Fruit fly (Drosophila melanogaster) whole organism, prepupa: ENCODE results near the gene CG7362.
A peak's percentile ranks its signal among the peaks of the same experiment; 100 is the strongest.

Experiments used
- Blimp-1 ChIP-seq: fragments of 200-800 bp; sonication (Bioruptor generic); optimal IDR thresholded peaks from 3 replicates; lab custom pipeline; 2017; ENCODE audit warnings: missing biosample characterization, missing genetic modification characterization, mild to moderate bottlenecking, moderate library complexity, missing genetic modification reagents
- CG10631 ChIP-seq: fragments of 200-800 bp; sonication (Bioruptor generic); optimal IDR thresholded peaks from 2 replicates; lab custom pipeline; 2016; ENCODE audit warnings: missing biosample characterization, missing genetic modification characterization
- CG10669 ChIP-seq: fragments of 200-800 bp; sonication (Bioruptor generic); optimal IDR thresholded peaks from 3 replicates; lab custom pipeline; 2018; ENCODE audit warnings: missing biosample characterization, mild to moderate bottlenecking, missing genetic modification characterization, moderate library complexity
- CG11294 ChIP-seq: fragments of 200-800 bp; sonication (Bioruptor generic); IDR thresholded peaks from 2 replicates; pipeline ENCODE4 v1.3.6; 2022; ENCODE audit warnings: missing biosample characterization, missing genetic modification characterization
- CG11762 ChIP-seq: fragments of 200-800 bp; sonication (Bioruptor generic); optimal IDR thresholded peaks from 3 replicates; lab custom pipeline; 2016; ENCODE audit warnings: missing biosample characterization, missing genetic modification characterization; ENCODE audit not compliant: insufficient read depth
- CG11902 ChIP-seq: fragments of 200-800 bp; sonication (Bioruptor generic); optimal IDR thresholded peaks from 3 replicates; lab custom pipeline; 2016; ENCODE audit warnings: missing biosample characterization, missing genetic modification characterization
- CG15336 ChIP-seq: fragments of 200-800 bp; sonication (Bioruptor generic); IDR thresholded peaks from 2 replicates; pipeline ENCODE4 v1.3.6; 2022; ENCODE audit warnings: missing biosample characterization, missing genetic modification characterization
- CG1621 ChIP-seq: fragments of 200-800 bp; sonication (Bioruptor generic); optimal IDR thresholded peaks from 3 replicates; lab custom pipeline; 2018; ENCODE audit warnings: missing biosample characterization, mild to moderate bottlenecking, missing genetic modification characterization
- CG16779 ChIP-seq: fragments of 200-800 bp; sonication (Bioruptor generic); optimal IDR thresholded peaks from 3 replicates; lab custom pipeline; 2017; ENCODE audit warnings: missing biosample characterization, mild to moderate bottlenecking, missing genetic modification characterization
- CG3032 ChIP-seq: fragments of 200-800 bp; optimal IDR thresholded peaks from 2 replicates; lab custom pipeline; 2019; ENCODE audit warnings: missing biosample characterization, mild to moderate bottlenecking, missing genetic modification characterization, moderate library complexity
- CG31627 ChIP-seq: fragments of 200-800 bp; sonication (Bioruptor generic); optimal IDR thresholded peaks from 3 replicates; lab custom pipeline; 2016; ENCODE audit warnings: missing biosample characterization, missing genetic modification characterization
- CG32006 ChIP-seq: fragments of 200-800 bp; sonication (Bioruptor generic); optimal IDR thresholded peaks from 3 replicates; lab custom pipeline; 2017; ENCODE audit warnings: missing biosample characterization, mild to moderate bottlenecking, missing genetic modification characterization
- CG34406 ChIP-seq: fragments of 200-800 bp; sonication (Bioruptor generic); optimal IDR thresholded peaks from 3 replicates; lab custom pipeline; 2016; ENCODE audit warnings: missing biosample characterization, missing genetic modification characterization
- CG3919 ChIP-seq: fragments of 200-800 bp; sonication (Bioruptor generic); optimal IDR thresholded peaks from 3 replicates; lab custom pipeline; 2016; ENCODE audit warnings: missing biosample characterization, missing genetic modification characterization
- CG4318 ChIP-seq: fragments of 200-800 bp; sonication (Bioruptor generic); optimal IDR thresholded peaks from 3 replicates; lab custom pipeline; 2017; ENCODE audit warnings: missing biosample characterization, mild to moderate bottlenecking, missing genetic modification characterization
- CG6276 ChIP-seq: fragments of 200-800 bp; sonication (Bioruptor generic); optimal IDR thresholded peaks from 2 replicates; lab custom pipeline; 2017; ENCODE audit warnings: missing biosample characterization, mild to moderate bottlenecking, missing genetic modification characterization
- CG6792 ChIP-seq: fragments of 200-800 bp; sonication (Bioruptor generic); optimal IDR thresholded peaks from 3 replicates; lab custom pipeline; 2016; ENCODE audit warnings: missing biosample characterization, missing genetic modification characterization
- CG6808 ChIP-seq: fragments of 200-800 bp; sonication (Bioruptor generic); optimal IDR thresholded peaks from 3 replicates; lab custom pipeline; 2017; ENCODE audit warnings: missing biosample characterization, missing genetic modification characterization, mild to moderate bottlenecking, moderate library complexity, missing genetic modification reagents
- CG6854 ChIP-seq: fragments of 200-800 bp; sonication (Bioruptor generic); optimal IDR thresholded peaks from 2 replicates; lab custom pipeline; 2017; ENCODE audit warnings: missing biosample characterization, mild to moderate bottlenecking, missing genetic modification characterization
- CG7368 ChIP-seq: fragments of 200-800 bp; sonication (Bioruptor generic); optimal IDR thresholded peaks from 3 replicates; lab custom pipeline; 2016; ENCODE audit warnings: missing biosample characterization, missing genetic modification characterization
- CG8119 ChIP-seq: fragments of 200-800 bp; sonication (Bioruptor generic); IDR thresholded peaks from 3 replicates; pipeline ENCODE4 v1.3.6; 2022; ENCODE audit warnings: missing biosample characterization, missing genetic modification characterization
- CG8632 ChIP-seq: fragments of 200-800 bp; sonication (Bioruptor generic); optimal IDR thresholded peaks from 3 replicates; lab custom pipeline; 2016; ENCODE audit warnings: missing biosample characterization, missing genetic modification characterization
- CG9139 ChIP-seq: fragments of 200-800 bp; sonication (Bioruptor generic); optimal IDR thresholded peaks from 3 replicates; lab custom pipeline; 2017; ENCODE audit warnings: missing biosample characterization, mild to moderate bottlenecking, missing genetic modification characterization
- Eip78C ChIP-seq: fragments of 200-800 bp; sonication (Bioruptor generic); peaks from one replicate; lab custom pipeline; 2016; ENCODE audit warnings: missing biosample characterization, missing genetic modification characterization
- Eip93F ChIP-seq: fragments of 200-800 bp; sonication (Bioruptor generic); optimal IDR thresholded peaks from 2 replicates; lab custom pipeline; 2016; ENCODE audit warnings: missing biosample characterization, mild to moderate bottlenecking, missing genetic modification characterization
- Ets96B ChIP-seq: fragments of 200-800 bp; optimal IDR thresholded peaks from 2 replicates; lab custom pipeline; 2019; ENCODE audit warnings: missing biosample characterization, mild to moderate bottlenecking, missing genetic modification characterization, moderate library complexity
- Hr38 ChIP-seq: sonication (Bioruptor generic); optimal IDR thresholded peaks from 2 replicates; lab custom pipeline; 2016; ENCODE audit warnings: missing biosample characterization, missing genetic modification characterization
- Hr39 ChIP-seq: fragments of 200-800 bp; sonication (Bioruptor generic); optimal IDR thresholded peaks from 2 replicates; lab custom pipeline; 2016; ENCODE audit warnings: missing biosample characterization, missing genetic modification characterization
- Hr4 ChIP-seq: fragments of 200-800 bp; sonication (Bioruptor generic); optimal IDR thresholded peaks from 3 replicates; lab custom pipeline; 2016; ENCODE audit warnings: missing biosample characterization, missing genetic modification characterization
- Lpt ChIP-seq: fragments of 200-800 bp; sonication (Bioruptor generic); optimal IDR thresholded peaks from 3 replicates; lab custom pipeline; 2016; ENCODE audit warnings: missing biosample characterization, missing genetic modification characterization
- Met ChIP-seq: fragments of 200-800 bp; sonication (Bioruptor generic); optimal IDR thresholded peaks from 3 replicates; lab custom pipeline; 2016; ENCODE audit warnings: missing biosample characterization, missing genetic modification characterization
- OdsH ChIP-seq: fragments of 200-800 bp; sonication (Bioruptor generic); optimal IDR thresholded peaks from 3 replicates; lab custom pipeline; 2016; ENCODE audit warnings: missing biosample characterization, missing genetic modification characterization
- Smox ChIP-seq: fragments of 200-800 bp; sonication (Bioruptor generic); optimal IDR thresholded peaks from 3 replicates; lab custom pipeline; 2016; ENCODE audit warnings: missing biosample characterization, missing genetic modification characterization
- Sox14 ChIP-seq: fragments of 200-800 bp; sonication (Bioruptor generic); optimal IDR thresholded peaks from 3 replicates; lab custom pipeline; 2016; ENCODE audit warnings: missing biosample characterization, missing genetic modification characterization
- Sox15 ChIP-seq: fragments of 200-800 bp; sonication (Bioruptor generic); optimal IDR thresholded peaks from 3 replicates; lab custom pipeline; 2016; ENCODE audit warnings: missing biosample characterization, missing genetic modification characterization
- achi ChIP-seq: fragments of 200-800 bp; sonication (Bioruptor generic); optimal IDR thresholded peaks from 3 replicates; lab custom pipeline; 2016; ENCODE audit warnings: missing biosample characterization, missing genetic modification characterization
- cyc ChIP-seq: fragments of 200-800 bp; sonication (Bioruptor generic); optimal IDR thresholded peaks from 3 replicates; lab custom pipeline; 2016; ENCODE audit warnings: missing biosample characterization, missing genetic modification characterization
- dsx ChIP-seq: fragments of 200-800 bp; optimal IDR thresholded peaks from 3 replicates; lab custom pipeline; 2019; ENCODE audit warnings: missing biosample characterization, mild to moderate bottlenecking, missing genetic modification characterization, moderate library complexity; ENCODE audit not compliant: poor library complexity, severe bottlenecking
- eg ChIP-seq: fragments of 200-800 bp; sonication (Bioruptor generic); IDR thresholded peaks from 3 replicates; pipeline ENCODE4 v1.3.6; 2022; ENCODE audit warnings: missing biosample characterization, missing genetic modification characterization
- esn ChIP-seq: fragments of 200-800 bp; sonication (Bioruptor generic); optimal IDR thresholded peaks from 2 replicates; lab custom pipeline; 2016; ENCODE audit warnings: missing biosample characterization, mild to moderate bottlenecking, missing genetic modification characterization, moderate library complexity
- fd85E ChIP-seq: fragments of 200-800 bp; sonication (Bioruptor generic); optimal IDR thresholded peaks from 3 replicates; lab custom pipeline; 2016; ENCODE audit warnings: missing biosample characterization, missing genetic modification characterization
- fkh ChIP-seq: fragments of 200-800 bp; sonication (Bioruptor generic); optimal IDR thresholded peaks from 3 replicates; lab custom pipeline; 2017; ENCODE audit warnings: missing biosample characterization, mild to moderate bottlenecking, missing genetic modification characterization, moderate library complexity
- lz ChIP-seq: fragments of 200-800 bp; sonication (Bioruptor generic); optimal IDR thresholded peaks from 3 replicates; lab custom pipeline; 2016; ENCODE audit warnings: missing biosample characterization, missing genetic modification characterization
- net ChIP-seq: fragments of 200-800 bp; sonication (Bioruptor generic); optimal IDR thresholded peaks from 3 replicates; lab custom pipeline; 2016; ENCODE audit warnings: missing biosample characterization, missing genetic modification characterization
- pdm3 ChIP-seq: fragments of 200-800 bp; sonication (Bioruptor generic); optimal IDR thresholded peaks from 3 replicates; lab custom pipeline; 2016; ENCODE audit warnings: missing biosample characterization, missing genetic modification characterization
- salr ChIP-seq, 2 experiments: fragments of 200-800 bp; sonication (Bioruptor generic); optimal IDR thresholded peaks; 3 replicates each; lab custom pipeline; 2016 to 2018; ENCODE audit warnings: missing biosample characterization in 2 of 2, missing genetic modification characterization in 2 of 2, mild to moderate bottlenecking in 1 of 2
- ss ChIP-seq, 2 experiments: fragments of 200-800 bp; sonication (Bioruptor generic); optimal IDR thresholded peaks; 2 replicates in 1 of 2; 3 replicates in 1 of 2; lab custom pipeline; 2017 to 2018; ENCODE audit warnings: mild to moderate bottlenecking in 2 of 2, missing biosample characterization in 2 of 2, missing genetic modification characterization in 2 of 2, moderate library complexity in 1 of 2
- topi ChIP-seq: fragments of 200-800 bp; sonication (Bioruptor generic); optimal IDR thresholded peaks from 3 replicates; lab custom pipeline; 2016; ENCODE audit warnings: missing biosample characterization, missing genetic modification characterization
- vri ChIP-seq: fragments of 200-800 bp; sonication (Bioruptor generic); optimal IDR thresholded peaks from 3 replicates; lab custom pipeline; 2016; ENCODE audit warnings: missing biosample characterization, mild to moderate bottlenecking, missing genetic modification characterization

Gene CG7362

DNA sequence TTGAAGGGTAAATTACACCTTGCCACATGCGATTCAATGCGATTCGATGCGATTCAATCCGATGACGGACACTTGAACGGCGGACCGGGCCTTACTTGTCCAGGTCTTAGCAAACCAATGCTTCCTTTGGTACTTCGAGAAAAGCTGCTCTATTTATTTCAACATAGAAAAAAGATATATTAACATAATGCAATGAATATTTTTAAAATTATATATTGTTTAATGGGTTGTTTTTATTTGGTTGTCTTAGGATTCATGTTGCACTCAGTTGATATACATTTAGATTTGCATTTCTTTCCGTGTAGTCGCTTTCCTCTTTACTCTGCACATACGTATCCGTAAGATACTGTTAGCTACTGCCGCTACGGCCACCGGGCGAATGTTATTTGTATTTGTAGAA, 4.1 kb upstream of the CG7362 start:
- TF ChIP-seq CG6854 (GFP tag; lab: Kevin White, UChicago) (no peak), CG1621 (no peak), CG6276 (peak; percentile 73), Sox14 (GFP tag; lab: Kevin White, UChicago) (no peak), pdm3 (peak; percentile 26), CG8632 (GFP tag; lab: Kevin White, UChicago) (no peak), CG11902 (GFP tag; lab: Kevin White, UChicago) (no peak), Lpt (GFP tag; lab: Kevin White, UChicago) (no peak), esn (GFP tag; lab: Kevin White, UChicago) (no peak), CG8119 (GFP tag; lab: Robert Waterston, UW) (peak; percentile 79), CG6792 (GFP tag; lab: Kevin White, UChicago) (no peak), Hr38 (GFP tag; lab: Kevin White, UChicago) (no peak), lz (no peak), CG3919 (peak; percentile 10), Ets96B (tag; lab: Kevin White, UChicago) (no peak), CG7368 (GFP tag; lab: Kevin White, UChicago) (no peak), eg (GFP tag; lab: Robert Waterston, UW) (peak; percentile 87), CG32006 (peak; percentile 70), Smox (no peak), Hr39 (GFP tag; lab: Kevin White, UChicago) (no peak), Sox15 (no peak), CG4318 (GFP tag; lab: Kevin White, UChicago) (peak; percentile 12), CG31627 (GFP tag; lab: Kevin White, UChicago) (no peak), topi (GFP tag; lab: Kevin White, UChicago) (no peak), CG3032 (no peak), Blimp-1 (GFP tag; lab: Kevin White, UChicago) (no peak), Eip78C (no peak), fd85E (GFP tag; lab: Kevin White, UChicago) (no peak), vri (GFP tag; lab: Kevin White, UChicago) (no peak), salr (GFP tag; optimal IDR thresholded peaks at IDR 0.05; lab: Kevin White, UChicago) (no peak), net (peak; percentile 2), Hr4 (GFP tag; lab: Kevin White, UChicago) (peak; percentile 51), CG34406 (GFP tag; lab: Kevin White, UChicago) (no peak), CG11762 (GFP tag; lab: Kevin White, UChicago) (no peak), ss (GFP tag; optimal IDR thresholded peaks at IDR 0.05; lab: Kevin White, UChicago) (no peak), cyc (GFP tag; lab: Kevin White, UChicago) (no peak), CG6808 (GFP tag; lab: Kevin White, UChicago) (no peak), OdsH (peak; percentile 39), fkh (GFP tag; lab: Kevin White, UChicago) (no peak), CG16779 (tag; lab: Kevin White, UChicago) (no peak), CG15336 (peak; percentile 86), dsx (GFP tag; lab: Kevin White, UChicago) (no peak), CG10669 (GFP tag; lab: Kevin White, UChicago) (no peak), CG11294 (GFP tag; lab: Robert Waterston, UW) (peak; percentile 43; the same call in 1 of the 2 replicates), Met (GFP tag; lab: Kevin White, UChicago) (no peak), achi (GFP tag; lab: Kevin White, UChicago) (peak; percentile 22), CG10631 (GFP tag; lab: Kevin White, UChicago) (no peak), Eip93F (GFP tag; lab: Kevin White, UChicago) (no peak), CG9139 (GFP tag; lab: Kevin White, UChicago) (no peak)
